Worm (Caenorhabditis elegans) whole organism, late embryonic: Measurements from ENCODE around the gene rgs-3.
A peak's percentile ranks its signal among the peaks of the same experiment; 100 is the strongest.

Experiments
- C38D4.7 ChIP-seq: fragments of 200-800 bp; sonication (Bioruptor generic); optimal IDR thresholded peaks from 2 replicates; lab custom pipeline; 2018; ENCODE audit warnings: mild to moderate bottlenecking, missing genetic modification characterization, moderate library complexity, missing compliant biosample characterization
- F13H6.1 ChIP-seq: sonication (generic microtip); optimal IDR thresholded peaks from 2 replicates; lab custom pipeline; 2016; ENCODE audit warnings: missing genetic modification characterization, missing compliant biosample characterization
- K02D7.2 ChIP-seq: sonication (generic microtip); optimal IDR thresholded peaks from 2 replicates; lab custom pipeline; 2017; ENCODE audit warnings: mild to moderate bottlenecking, missing genetic modification characterization, missing compliant biosample characterization
- K09A11.1 ChIP-seq: sonication (generic microtip); optimal IDR thresholded peaks from 2 replicates; lab custom pipeline; 2017; ENCODE audit warnings: antibody characterized with exemption, mild to moderate bottlenecking, missing genetic modification characterization, missing compliant biosample characterization; ENCODE audit not compliant: insufficient read depth
- Y22D7AL.16 ChIP-seq: sonication (generic microtip); optimal IDR thresholded peaks from 2 replicates; lab custom pipeline; 2016; ENCODE audit warnings: missing genetic modification characterization, missing compliant biosample characterization
- ama-1 ChIP-seq: fragments of 150-350 bp; optimal IDR thresholded peaks from 2 replicates; lab custom pipeline; 2014
- ceh-14 ChIP-seq: sonication (generic microtip); optimal IDR thresholded peaks from 2 replicates; lab custom pipeline; 2016; ENCODE audit warnings: missing genotype, missing genetic modification characterization, missing compliant biosample characterization
- ceh-19 ChIP-seq: fragments of 200-800 bp; sonication (Bioruptor generic); optimal IDR thresholded peaks from 2 replicates; lab custom pipeline; 2018; ENCODE audit warnings: mild to moderate bottlenecking, missing genetic modification characterization, missing compliant biosample characterization
- ceh-30 ChIP-seq: fragments of 150-350 bp; optimal IDR thresholded peaks from 2 replicates; lab custom pipeline; 2014; ENCODE audit warnings: missing biosample characterization, missing genetic modification characterization
- ceh-34 ChIP-seq: sonication (generic microtip); optimal IDR thresholded peaks from 2 replicates; lab custom pipeline; 2016; ENCODE audit warnings: mild to moderate bottlenecking, missing genetic modification characterization, missing compliant biosample characterization
- ceh-45 ChIP-seq: fragments of 200-800 bp; sonication (Bioruptor generic); IDR thresholded peaks from 2 replicates; pipeline ENCODE4 v1.3.6; 2022; ENCODE audit warnings: missing genetic modification reagents, missing genetic modification characterization, missing compliant biosample characterization
- ceh-9 ChIP-seq: sonication (generic microtip); optimal IDR thresholded peaks from 2 replicates; lab custom pipeline; 2016; ENCODE audit warnings: mild to moderate bottlenecking, missing genetic modification characterization, inconsistent platforms, missing compliant biosample characterization
- che-1 ChIP-seq: sonication (generic microtip); optimal IDR thresholded peaks from 2 replicates; lab custom pipeline; 2016; ENCODE audit warnings: mild to moderate bottlenecking, missing genetic modification characterization, missing compliant biosample characterization
- dmd-4 ChIP-seq: sonication (generic microtip); optimal IDR thresholded peaks from 2 replicates; lab custom pipeline; 2016; ENCODE audit warnings: borderline replicate concordance, missing genetic modification characterization, missing compliant biosample characterization
- elt-4 ChIP-seq: sonication (generic microtip); optimal IDR thresholded peaks from 2 replicates; lab custom pipeline; 2016; ENCODE audit warnings: missing genetic modification characterization, missing compliant biosample characterization
- ets-4 ChIP-seq: sonication (generic microtip); optimal IDR thresholded peaks from 2 replicates; lab custom pipeline; 2016; ENCODE audit warnings: missing genetic modification characterization, missing compliant biosample characterization
- fax-1 ChIP-seq: sonication (generic microtip); optimal IDR thresholded peaks from 2 replicates; lab custom pipeline; 2016; ENCODE audit warnings: missing genotype, missing genetic modification characterization, missing compliant biosample characterization
- fkh-6 ChIP-seq: sonication (generic microtip); optimal IDR thresholded peaks from 2 replicates; lab custom pipeline; 2016; ENCODE audit warnings: missing genetic modification characterization, missing compliant biosample characterization
- gmeb-2 ChIP-seq: sonication (generic microtip); optimal IDR thresholded peaks from 2 replicates; lab custom pipeline; 2016; ENCODE audit warnings: missing genetic modification characterization, inconsistent platforms, missing compliant biosample characterization
- hlh-15 ChIP-seq: sonication (generic microtip); optimal IDR thresholded peaks from 2 replicates; lab custom pipeline; 2016; ENCODE audit warnings: missing genetic modification characterization, missing compliant biosample characterization
- hlh-30 ChIP-seq: sonication (generic microtip); optimal IDR thresholded peaks from 2 replicates; lab custom pipeline; 2017; ENCODE audit warnings: antibody characterized with exemption, missing genetic modification characterization, missing compliant biosample characterization; ENCODE audit not compliant: insufficient read depth
- hlh-6 ChIP-seq: sonication (generic microtip); optimal IDR thresholded peaks from 2 replicates; lab custom pipeline; 2016; ENCODE audit warnings: missing genotype, missing genetic modification characterization, missing compliant biosample characterization
- lim-6 ChIP-seq: sonication (generic microtip); optimal IDR thresholded peaks from 2 replicates; lab custom pipeline; 2016; ENCODE audit warnings: missing genetic modification characterization, missing compliant biosample characterization
- lin-11 ChIP-seq: fragments of 200-800 bp; sonication (Bioruptor generic); optimal IDR thresholded peaks from 2 replicates; lab custom pipeline; 2018; ENCODE audit warnings: mild to moderate bottlenecking, missing genetic modification characterization, missing compliant biosample characterization
- madf-2 ChIP-seq: sonication (generic microtip); optimal IDR thresholded peaks from 2 replicates; lab custom pipeline; 2017; ENCODE audit warnings: missing genetic modification characterization, missing compliant biosample characterization
- mec-3 ChIP-seq: sonication (generic microtip); optimal IDR thresholded peaks from 2 replicates; lab custom pipeline; 2016; ENCODE audit warnings: borderline replicate concordance, missing genetic modification characterization, missing compliant biosample characterization
- nhr-232 ChIP-seq: sonication (generic microtip); optimal IDR thresholded peaks from 2 replicates; lab custom pipeline; 2016; ENCODE audit warnings: missing genetic modification characterization, missing compliant biosample characterization
- npax-4 ChIP-seq: sonication (generic microtip); optimal IDR thresholded peaks from 2 replicates; lab custom pipeline; 2016; ENCODE audit warnings: missing genetic modification characterization, missing compliant biosample characterization
- odd-2 ChIP-seq: sonication (generic microtip); optimal IDR thresholded peaks from 2 replicates; lab custom pipeline; 2017; ENCODE audit warnings: antibody characterized with exemption, mild to moderate bottlenecking, missing genetic modification characterization, missing compliant biosample characterization
- pag-3 ChIP-seq: sonication (generic microtip); optimal IDR thresholded peaks from 2 replicates; lab custom pipeline; 2016; ENCODE audit warnings: missing compliant biosample characterization, missing genetic modification characterization, borderline replicate concordance
- pha-2 ChIP-seq: sonication (generic microtip); optimal IDR thresholded peaks from 2 replicates; lab custom pipeline; 2017; ENCODE audit warnings: mild to moderate bottlenecking, missing genetic modification characterization, missing compliant biosample characterization
- pha-4 ChIP-seq: fragments of 150-350 bp; optimal IDR thresholded peaks from 2 replicates; lab custom pipeline; 2018; ENCODE audit warnings: missing biosample characterization, missing genetic modification reagents, missing genetic modification characterization
- pros-1 ChIP-seq: fragments of 150-350 bp; optimal IDR thresholded peaks from 2 replicates; lab custom pipeline; 2014; ENCODE audit warnings: missing biosample characterization, missing genetic modification reagents, missing genetic modification characterization
- rnt-1 ChIP-seq: sonication (generic microtip); optimal IDR thresholded peaks from 2 replicates; lab custom pipeline; 2016; ENCODE audit warnings: missing genetic modification characterization, missing compliant biosample characterization
- sdc-2 ChIP-seq: sonication (generic microtip); optimal IDR thresholded peaks from 2 replicates; lab custom pipeline; 2016; ENCODE audit warnings: missing genotype, missing genetic modification characterization, missing compliant biosample characterization
- sox-2 ChIP-seq: fragments of 200-800 bp; sonication (Bioruptor generic); IDR thresholded peaks from 2 replicates; pipeline ENCODE4 v1.3.6; 2022; ENCODE audit warnings: missing genetic modification reagents, missing genetic modification characterization, missing compliant biosample characterization
- sox-4 ChIP-seq: sonication (generic microtip); optimal IDR thresholded peaks from 2 replicates; lab custom pipeline; 2017; ENCODE audit warnings: mild to moderate bottlenecking, missing genetic modification characterization, inconsistent platforms, missing compliant biosample characterization
- syd-9 ChIP-seq: sonication (generic microtip); optimal IDR thresholded peaks from 2 replicates; lab custom pipeline; 2016; ENCODE audit warnings: mild to moderate bottlenecking, missing genetic modification characterization, moderate library complexity, missing compliant biosample characterization
- tbx-2 ChIP-seq: sonication (generic microtip); optimal IDR thresholded peaks from 2 replicates; lab custom pipeline; 2016; ENCODE audit warnings: missing genetic modification characterization, missing compliant biosample characterization
- ttx-3 ChIP-seq: sonication (generic microtip); optimal IDR thresholded peaks from 2 replicates; lab custom pipeline; 2016; ENCODE audit warnings: missing genetic modification reagents, missing genetic modification characterization, missing compliant biosample characterization
- ztf-16 ChIP-seq: sonication (generic microtip); optimal IDR thresholded peaks from 2 replicates; lab custom pipeline; 2017; ENCODE audit warnings: missing genetic modification characterization, missing compliant biosample characterization

Gene rgs-3

ce11 chrII:6061495-6061894 is 38.1 kb upstream of the rgs-3 start (continued):
- TF ChIP-seq tbx-2, result peak; percentile 89
- no peak for TF ChIP-seq npax-4
- TF ChIP-seq hlh-15 (tag; lab: Kevin White, UChicago), result no peak
- TF ChIP-seq rnt-1 (tag; lab: Kevin White, UChicago), result peak; percentile 56
- no peak for TF ChIP-seq hlh-30
- no peak for TF ChIP-seq lin-11
- TF ChIP-seq ztf-16 (tag; lab: Kevin White, UChicago), result no peak
- TF ChIP-seq che-1, result no peak

- TF ChIP-seq sox-2 (GFP tag; lab: Robert Waterston, UW), result no peak
- TF ChIP-seq ztf-16 (tag; lab: Kevin White, UChicago), result no peak
- TF ChIP-seq dmd-4 (tag; lab: Kevin White, UChicago), result no peak
- TF ChIP-seq pag-3, result no peak
- no peak for TF ChIP-seq K02D7.2 (tag; lab: Kevin White, UChicago)
- no peak for TF ChIP-seq Y22D7AL.16
- no peak for TF ChIP-seq tbx-2
- no peak for TF ChIP-seq ama-1
- no peak for TF ChIP-seq ceh-9
- TF ChIP-seq pha-4 (tag; lab: Kevin White, UChicago), result no peak
- no peak for TF ChIP-seq rnt-1 (tag; lab: Kevin White, UChicago)
These were observed 32.5 kb upstream of the rgs-3 start, which contains the start of gene H12I13.1 for ce11 chrII:6067066-6067465. Gene H12I13.1 (minus strand): TSS chrII:6067166.

ce11 chrII:6077604-6078003 is 22.0 kb upstream of the rgs-3 start, which contains the start of gene H12I13.6:
Gene H12I13.6 (plus strand): TSS chrII:6077904.
- TF ChIP-seq K09A11.1 (tag; lab: Kevin White, UChicago), result no peak
- no peak for TF ChIP-seq npax-4
- TF ChIP-seq ceh-19 (GFP tag; lab: Kevin White, UChicago), result no peak
- no peak for TF ChIP-seq K02D7.2 (tag; lab: Kevin White, UChicago)
- TF ChIP-seq madf-2 (tag; lab: Kevin White, UChicago), result no peak
- no peak for TF ChIP-seq syd-9
- no peak for TF ChIP-seq rnt-1 (tag; lab: Kevin White, UChicago)
- no peak for TF ChIP-seq ttx-3 (tag; lab: Kevin White, UChicago)
- no peak for TF ChIP-seq pros-1 (tag; lab: Kevin White, UChicago)
- TF ChIP-seq lim-6 (tag; lab: Kevin White, UChicago), result no peak
- TF ChIP-seq ceh-34 (tag; lab: Kevin White, UChicago), result no peak
- no peak for TF ChIP-seq che-1
- no peak for TF ChIP-seq lin-11
- TF ChIP-seq fax-1, result no peak
- no peak for TF ChIP-seq nhr-232 (tag; lab: Kevin White, UChicago)
- TF ChIP-seq tbx-2, result no peak
- no peak for TF ChIP-seq odd-2 (tag; lab: Kevin White, UChicago)
- TF ChIP-seq ztf-16 (tag; lab: Kevin White, UChicago), result no peak
- no peak for TF ChIP-seq C38D4.7 (GFP tag; lab: Kevin White, UChicago)
- no peak for TF ChIP-seq elt-4 (tag; lab: Kevin White, UChicago)

ce11 chrII:6080743-6081142 is 18.9 kb upstream of the rgs-3 start, which contains the start of gene fbf-1:
Gene fbf-1 (minus strand): TSS chrII:6080843.
- no peak for TF ChIP-seq gmeb-2 (tag; lab: Kevin White, UChicago)
- TF ChIP-seq sox-4 (tag; lab: Kevin White, UChicago), result no peak
- no peak for TF ChIP-seq fkh-6 (tag; lab: Kevin White, UChicago)
- no peak for TF ChIP-seq K02D7.2 (tag; lab: Kevin White, UChicago)
- TF ChIP-seq ets-4, result no peak
- TF ChIP-seq ceh-45 (GFP tag; lab: Robert Waterston, UW), result no peak
- TF ChIP-seq fax-1, result no peak
- TF ChIP-seq pag-3, result no peak
- no peak for TF ChIP-seq sdc-2 (tag; lab: Kevin White, UChicago)
- no peak for TF ChIP-seq Y22D7AL.16
- no peak for TF ChIP-seq madf-2 (tag; lab: Kevin White, UChicago)
- TF ChIP-seq nhr-232 (tag; lab: Kevin White, UChicago), result no peak
- TF ChIP-seq ceh-14 (tag; lab: Kevin White, UChicago), result no peak
- TF ChIP-seq F13H6.1 (tag; lab: Kevin White, UChicago), result no peak
- no peak for TF ChIP-seq lim-6 (tag; lab: Kevin White, UChicago)
- TF ChIP-seq mec-3 (tag; lab: Kevin White, UChicago), result no peak
- no peak for TF ChIP-seq ceh-30
- no peak for TF ChIP-seq pha-2 (tag; lab: Kevin White, UChicago)
- no peak for TF ChIP-seq hlh-6
- TF ChIP-seq, all 69 proteins: peak for 0
